Worm (Caenorhabditis elegans) whole organism, L4 larva: Measurements from ENCODE around the gene akap-1.
A peak's percentile ranks its signal among the peaks of the same experiment; 100 is the strongest.

Source experiments
- F10B5.3 ChIP-seq: sonication (generic microtip); optimal IDR thresholded peaks from 2 replicates; lab custom pipeline; 2016; ENCODE audit warnings: mild to moderate bottlenecking, missing genetic modification characterization, missing compliant biosample characterization
- R02D3.7 ChIP-seq: fragments of 150-350 bp; sonication (generic microtip); optimal IDR thresholded peaks from 3 replicates; lab custom pipeline; 2014; ENCODE audit warnings: missing biosample characterization, missing genetic modification characterization
- Y105C5A.15 ChIP-seq: fragments of 200-800 bp; sonication (Bioruptor generic); IDR thresholded peaks from 2 replicates; pipeline ENCODE4 v1.3.6; 2022; ENCODE audit warnings: missing genetic modification characterization, missing compliant biosample characterization
- Y75B8A.6 ChIP-seq: fragments of 200-800 bp; sonication (Bioruptor generic); IDR thresholded peaks from 2 replicates; pipeline ENCODE4 v1.3.6; 2022; ENCODE audit warnings: missing genetic modification reagents, missing genetic modification characterization, missing compliant biosample characterization
- aha-1 ChIP-seq: fragments of 150-350 bp; peaks from one replicate; lab custom pipeline; 2014; ENCODE audit warnings: missing biosample characterization, missing genetic modification characterization
- ama-1 ChIP-seq: fragments of 150-350 bp; optimal IDR thresholded peaks from 2 replicates; lab custom pipeline; 2014; ENCODE audit warnings: inconsistent platforms, mixed read lengths
- ceh-20 ChIP-seq: fragments of 200-800 bp; sonication (Bioruptor generic); IDR thresholded peaks from 2 replicates; pipeline ENCODE4 v1.3.6; 2022; ENCODE audit warnings: missing genetic modification reagents, missing genetic modification characterization, missing compliant biosample characterization
- ceh-28 ChIP-seq: fragments of 150-350 bp; optimal IDR thresholded peaks from 2 replicates; lab custom pipeline; 2014; ENCODE audit warnings: missing biosample characterization, missing genetic modification reagents, missing genetic modification characterization
- ceh-44 ChIP-seq: fragments of 200-800 bp; sonication (Bioruptor generic); IDR thresholded peaks from 2 replicates; pipeline ENCODE4 v1.3.6; 2022; ENCODE audit warnings: missing genetic modification reagents, missing genetic modification characterization, missing compliant biosample characterization
- daf-16 ChIP-seq, 3 experiments: sonication (generic microtip); optimal IDR thresholded peaks; 2 replicates each; lab custom pipeline; 2016 to 2017; ENCODE audit warnings: missing genetic modification characterization in 3 of 3, missing genetic modification reagents in 3 of 3, mild to moderate bottlenecking in 2 of 3, missing compliant biosample characterization in 2 of 3, missing biosample characterization in 1 of 3, moderate library complexity in 1 of 3
- daf-8 ChIP-seq: fragments of 200-800 bp; sonication (Bioruptor generic); IDR thresholded peaks from 2 replicates; pipeline ENCODE4 v1.3.6; 2022; ENCODE audit warnings: missing genetic modification characterization, missing compliant biosample characterization
- dmd-6 ChIP-seq: fragments of 200-800 bp; sonication (Bioruptor generic); IDR thresholded peaks from 2 replicates; pipeline ENCODE4 v1.3.6; 2022; ENCODE audit warnings: missing genetic modification reagents, missing genetic modification characterization, missing compliant biosample characterization
- dmd-8 ChIP-seq: fragments of 200-800 bp; sonication (Bioruptor generic); IDR thresholded peaks from 2 replicates; pipeline ENCODE4 v1.3.6; 2022; ENCODE audit warnings: missing genetic modification characterization, missing compliant biosample characterization
- dpl-1 ChIP-seq: fragments of 150-350 bp; optimal IDR thresholded peaks from 2 replicates; lab custom pipeline; 2014; ENCODE audit warnings: missing biosample characterization, missing genetic modification reagents, missing genetic modification characterization
- dve-1 ChIP-seq: sonication (generic microtip); optimal IDR thresholded peaks from 2 replicates; lab custom pipeline; 2017; ENCODE audit warnings: antibody characterized with exemption, mild to moderate bottlenecking, missing genetic modification characterization, missing compliant biosample characterization; ENCODE audit not compliant: insufficient read depth
- egl-27 ChIP-seq: sonication (generic microtip); optimal IDR thresholded peaks from 3 replicates; lab custom pipeline; 2017; ENCODE audit warnings: missing biosample characterization, missing genetic modification reagents, missing genetic modification characterization
- fkh-10 ChIP-seq: fragments of 150-350 bp; optimal IDR thresholded peaks from 2 replicates; lab custom pipeline; 2014; ENCODE audit warnings: missing biosample characterization, missing genetic modification reagents, missing genetic modification characterization
- hif-1 ChIP-seq, 2 experiments: sonication (generic microtip); optimal IDR thresholded peaks; 2 replicates each; lab custom pipeline; 2016 to 2017; ENCODE audit warnings: missing compliant biosample characterization in 2 of 2, missing genetic modification characterization in 2 of 2, missing genetic modification reagents in 2 of 2, missing genotype in 2 of 2, mild to moderate bottlenecking in 1 of 2
- hlh-11 ChIP-seq: fragments of 200-800 bp; sonication (Bioruptor generic); optimal IDR thresholded peaks from 2 replicates; lab custom pipeline; 2018; ENCODE audit warnings: mild to moderate bottlenecking, missing genetic modification characterization, missing compliant biosample characterization
- hlh-30 ChIP-seq: sonication (generic microtip); optimal IDR thresholded peaks from 2 replicates; lab custom pipeline; 2017; ENCODE audit warnings: antibody characterized with exemption, mild to moderate bottlenecking, missing genetic modification characterization, missing compliant biosample characterization; ENCODE audit not compliant: insufficient read depth
- lim-7 ChIP-seq: fragments of 200-800 bp; sonication (Bioruptor generic); IDR thresholded peaks from 2 replicates; pipeline ENCODE4 v1.3.6; 2022; ENCODE audit warnings: missing genetic modification characterization, missing compliant biosample characterization
- lin-1 ChIP-seq: fragments of 200-800 bp; sonication (Bioruptor generic); IDR thresholded peaks from 2 replicates; pipeline ENCODE4 v1.3.6; 2022; ENCODE audit warnings: missing genetic modification reagents, missing genetic modification characterization, missing compliant biosample characterization
- lin-13 ChIP-seq: fragments of 150-350 bp; optimal IDR thresholded peaks from 2 replicates; lab custom pipeline; 2014; ENCODE audit warnings: missing biosample characterization, missing genetic modification reagents, missing genetic modification characterization
- lin-15B ChIP-seq: fragments of 150-350 bp; sonication (generic microtip); optimal IDR thresholded peaks from 3 replicates; lab custom pipeline; 2014; ENCODE audit warnings: missing biosample characterization, missing genetic modification characterization
- lin-29 ChIP-seq: fragments of 200-800 bp; sonication (Bioruptor generic); IDR thresholded peaks from 2 replicates; pipeline ENCODE4 v1.3.6; 2022; ENCODE audit warnings: missing genetic modification reagents, missing genetic modification characterization, missing compliant biosample characterization
- lin-39 ChIP-seq: fragments of 150-350 bp; optimal IDR thresholded peaks from 2 replicates; lab custom pipeline; 2014; ENCODE audit warnings: missing biosample characterization, missing genetic modification reagents, missing genetic modification characterization
- lir-3 ChIP-seq: sonication (generic microtip); optimal IDR thresholded peaks from 2 replicates; lab custom pipeline; 2016; ENCODE audit warnings: mild to moderate bottlenecking, missing genetic modification characterization, missing compliant biosample characterization
- lsy-2 ChIP-seq, 2 experiments: fragments of 150-350 bp in 1 of 2; sonication (generic microtip) in 1 of 2; optimal IDR thresholded peaks; 2 replicates each; lab custom pipeline; 2014 to 2017; ENCODE audit warnings: missing biosample characterization in 2 of 2, missing genetic modification characterization in 2 of 2
- madf-9 ChIP-seq: fragments of 200-800 bp; sonication (Bioruptor generic); conservative IDR thresholded peaks from 2 replicates; pipeline ENCODE4 v1.3.6; 2022; ENCODE audit warnings: missing genetic modification reagents, missing genetic modification characterization, missing compliant biosample characterization
- mdl-1 ChIP-seq, 2 experiments: fragments of 150-350 bp in 1 of 2; sonication (generic microtip) in 1 of 2; optimal IDR thresholded peaks; 2 replicates each; lab custom pipeline; 2014 to 2017; ENCODE audit warnings: missing biosample characterization in 2 of 2, missing genetic modification characterization in 2 of 2
- mdt-29 ChIP-seq: fragments of 200-800 bp; sonication (Bioruptor generic); IDR thresholded peaks from 2 replicates; pipeline ENCODE4 v1.3.6; 2022; ENCODE audit warnings: missing genetic modification reagents, missing genetic modification characterization, missing compliant biosample characterization
- mes-2 ChIP-seq: sonication (generic microtip); optimal IDR thresholded peaks from 2 replicates; lab custom pipeline; 2016; ENCODE audit warnings: missing genotype, mild to moderate bottlenecking, missing genetic modification characterization, missing compliant biosample characterization; ENCODE audit not compliant: poor library complexity, severe bottlenecking
- mxl-2 ChIP-seq: fragments of 200-800 bp; sonication (Bioruptor generic); conservative IDR thresholded peaks from 2 replicates; pipeline ENCODE4 v1.3.6; 2022; ENCODE audit warnings: missing genetic modification reagents, missing genetic modification characterization, missing compliant biosample characterization
- nhr-10 ChIP-seq: fragments of 150-350 bp; optimal IDR thresholded peaks from 2 replicates; lab custom pipeline; 2014; ENCODE audit warnings: missing biosample characterization, missing genetic modification characterization
- nhr-28 ChIP-seq: fragments of 150-350 bp; optimal IDR thresholded peaks from 2 replicates; lab custom pipeline; 2014; ENCODE audit warnings: missing biosample characterization, missing genetic modification characterization
- nhr-41 ChIP-seq: fragments of 200-800 bp; sonication (Bioruptor generic); IDR thresholded peaks from 2 replicates; pipeline ENCODE4 v1.3.6; 2022; ENCODE audit warnings: missing genetic modification reagents, missing genetic modification characterization, missing compliant biosample characterization
- nhr-6 ChIP-seq: fragments of 150-350 bp; optimal IDR thresholded peaks from 2 replicates; lab custom pipeline; 2014; ENCODE audit warnings: missing biosample characterization, missing genetic modification characterization
- pha-4 ChIP-seq, 2 experiments: fragments of 150-350 bp in 1 of 2; fragments of 200-800 bp in 1 of 2; sonication (Bioruptor generic) in 1 of 2; IDR thresholded peaks in 1 of 2; optimal IDR thresholded peaks in 1 of 2; 2 replicates each; pipeline versions ENCODE4 v1.3.6 to Lab custom; 2014 to 2022; ENCODE audit warnings: missing genetic modification characterization in 2 of 2, missing genetic modification reagents in 2 of 2, missing biosample characterization in 1 of 2, missing compliant biosample characterization in 1 of 2
- rbr-2 ChIP-seq: sonication (generic microtip); optimal IDR thresholded peaks from 2 replicates; lab custom pipeline; 2016; ENCODE audit warnings: missing genotype, missing genetic modification characterization, missing compliant biosample characterization
- saeg-2 ChIP-seq: fragments of 200-800 bp; sonication (Bioruptor generic); IDR thresholded peaks from 2 replicates; pipeline ENCODE4 v1.3.6; 2022; ENCODE audit warnings: missing genetic modification reagents, missing genetic modification characterization, missing compliant biosample characterization
- skn-1 ChIP-seq: fragments of 150-350 bp; optimal IDR thresholded peaks from 2 replicates; lab custom pipeline; 2014; ENCODE audit warnings: missing biosample characterization, missing genetic modification characterization
- snpc-4 ChIP-seq: fragments of 150-350 bp; optimal IDR thresholded peaks from 2 replicates; lab custom pipeline; 2014; ENCODE audit warnings: missing biosample characterization, missing genetic modification characterization
- spr-1 ChIP-seq: sonication (generic microtip); optimal IDR thresholded peaks from 2 replicates; lab custom pipeline; 2016; ENCODE audit warnings: mild to moderate bottlenecking, missing genetic modification characterization, missing compliant biosample characterization
- spr-3 ChIP-seq: fragments of 200-800 bp; sonication (Bioruptor generic); optimal IDR thresholded peaks from 2 replicates; lab custom pipeline; 2018; ENCODE audit warnings: mild to moderate bottlenecking, missing genetic modification characterization, missing compliant biosample characterization
- unc-62 ChIP-seq, 3 experiments: fragments of 150-350 bp in 1 of 3; sonication (generic microtip); optimal IDR thresholded peaks in 2 of 3; peaks in 1 of 3; 1 replicate in 1 of 3; 2 replicates in 2 of 3; lab custom pipeline; 2014 to 2017; ENCODE audit warnings: missing biosample characterization in 3 of 3, missing genetic modification characterization in 3 of 3, missing genetic modification reagents in 3 of 3, missing genotype in 1 of 3
- zag-1 ChIP-seq: fragments of 150-350 bp; optimal IDR thresholded peaks from 2 replicates; lab custom pipeline; 2014; ENCODE audit warnings: missing biosample characterization, missing genetic modification characterization
- zfp-3 ChIP-seq: fragments of 200-800 bp; sonication (Bioruptor generic); conservative IDR thresholded peaks from 2 replicates; pipeline ENCODE4 v1.3.6; 2022; ENCODE audit warnings: missing genetic modification reagents, missing genetic modification characterization, missing compliant biosample characterization
- zip-11 ChIP-seq: fragments of 200-800 bp; sonication (Bioruptor generic); IDR thresholded peaks from 2 replicates; pipeline ENCODE4 v1.3.6; 2022; ENCODE audit warnings: missing genetic modification characterization, missing compliant biosample characterization
- zip-2 ChIP-seq: fragments of 150-350 bp; optimal IDR thresholded peaks from 2 replicates; lab custom pipeline; 2014; ENCODE audit warnings: missing biosample characterization, missing genetic modification characterization
- ztf-11 ChIP-seq: fragments of 150-350 bp; optimal IDR thresholded peaks from 2 replicates; lab custom pipeline; 2014; ENCODE audit warnings: missing biosample characterization, missing genetic modification characterization

The akap-1 gene

DNA sequence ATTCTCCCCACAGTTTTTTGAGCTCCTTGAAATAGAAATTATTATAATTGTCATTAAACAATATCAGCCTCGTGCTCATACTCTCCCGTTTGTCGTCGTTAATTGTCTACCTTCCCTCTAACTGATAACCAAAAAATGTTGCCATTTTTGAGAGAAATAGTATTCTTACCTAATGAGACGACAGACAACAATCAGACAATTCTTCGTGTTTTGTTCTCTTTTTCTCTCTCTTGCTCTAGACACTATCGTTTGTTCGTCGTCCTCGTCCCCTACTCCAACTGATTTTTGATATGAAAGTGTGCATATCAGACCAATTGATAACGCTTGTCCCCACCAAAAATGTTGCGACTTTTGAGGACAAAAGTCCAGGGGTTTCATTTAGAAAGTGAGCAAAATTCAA is 8.4 kb downstream of the akap-1 start (continued):
- TF ChIP-seq lin-15B (no peak), ztf-11 (tag; lab: Kevin White, UChicago) (no peak), zip-11 (GFP tag; lab: Robert Waterston, UW) (no peak), mdl-1 (tag; optimal IDR thresholded peaks at IDR 0.05; lab: Kevin White, UChicago) (peak in 1 of 2 experiments; percentile 66), skn-1 (tag; lab: Kevin White, UChicago) (no peak), hlh-11 (tag; lab: Kevin White, UChicago) (peak; percentile 89), egl-27 (no peak), lin-29 (GFP tag; lab: Robert Waterston, UW) (no peak), nhr-41 (GFP tag; lab: Robert Waterston, UW) (no peak), nhr-28 (tag; lab: Kevin White, UChicago) (peak; percentile 84), aha-1 (peak; percentile 7), R02D3.7 (tag; lab: Kevin White, UChicago) (no peak), Y75B8A.6 (no peak), ceh-20 (GFP tag; lab: Robert Waterston, UW) (no peak), unc-62 (GFP tag; optimal IDR thresholded peaks at IDR 0.05 in 1 of 2; lab: Kevin White, UChicago) (no peak), unc-62 (tag; optimal IDR thresholded peaks at IDR 0.05; lab: Kevin White, UChicago) (no peak), mdt-29 (GFP tag; lab: Robert Waterston, UW) (no peak), lsy-2 (tag; optimal IDR thresholded peaks at IDR 0.05; lab: Kevin White, UChicago) (peak; percentile 25 to 34), spr-3 (GFP tag; lab: Kevin White, UChicago) (no peak), ama-1 (lab: Kevin White, UChicago) (no peak), lin-13 (peak; percentile 7), zip-2 (tag; lab: Kevin White, UChicago) (peak; percentile 25), dmd-8 (no peak), snpc-4 (tag; lab: Kevin White, UChicago) (no peak), Y105C5A.15 (GFP tag; lab: Robert Waterston, UW) (no peak), hlh-30 (peak; percentile 35), daf-8 (GFP tag; lab: Robert Waterston, UW) (no peak), F10B5.3 (tag; lab: Kevin White, UChicago) (no peak), lin-39 (no peak), nhr-6 (tag; lab: Kevin White, UChicago) (peak; percentile 52), nhr-10 (tag; lab: Kevin White, UChicago) (no peak), pha-4 (GFP tag; IDR thresholded peaks at IDR 0.05; lab: Robert Waterston, UW) (no peak), pha-4 (tag; optimal IDR thresholded peaks at IDR 0.05; lab: Kevin White, UChicago) (no peak), dpl-1 (GFP tag; lab: Kevin White, UChicago) (no peak), ceh-28 (no peak), dve-1 (tag; lab: Kevin White, UChicago) (peak; percentile 88), lim-7 (GFP tag; lab: Robert Waterston, UW) (no peak), lin-1 (GFP tag; lab: Robert Waterston, UW) (peak; percentile 55; the same call in 1 of the 2 replicates), daf-16 (GFP tag; optimal IDR thresholded peaks at IDR 0.05; lab: Kevin White, UChicago) (peak in 1 of 2 experiments; percentile 15), daf-16 (tag; optimal IDR thresholded peaks at IDR 0.05; lab: Kevin White, UChicago) (peak; percentile 80), madf-9 (no peak), dmd-6 (GFP tag; lab: Robert Waterston, UW) (peak; percentile 93), hif-1 (tag; optimal IDR thresholded peaks at IDR 0.05; lab: Kevin White, UChicago) (no peak), mxl-2 (GFP tag; lab: Robert Waterston, UW) (no peak), spr-1 (tag; lab: Kevin White, UChicago) (no peak), fkh-10 (no peak), rbr-2 (tag; lab: Kevin White, UChicago) (no peak), zag-1 (tag; lab: Kevin White, UChicago) (no peak), lir-3 (tag; lab: Kevin White, UChicago) (no peak), ceh-44 (GFP tag; lab: Robert Waterston, UW) (no peak), saeg-2 (no peak), zfp-3 (no peak), mes-2 (peak; percentile 2)
